2 worm cellular contexts compared by ENCODE assay signal in the genomic region with DNA sequence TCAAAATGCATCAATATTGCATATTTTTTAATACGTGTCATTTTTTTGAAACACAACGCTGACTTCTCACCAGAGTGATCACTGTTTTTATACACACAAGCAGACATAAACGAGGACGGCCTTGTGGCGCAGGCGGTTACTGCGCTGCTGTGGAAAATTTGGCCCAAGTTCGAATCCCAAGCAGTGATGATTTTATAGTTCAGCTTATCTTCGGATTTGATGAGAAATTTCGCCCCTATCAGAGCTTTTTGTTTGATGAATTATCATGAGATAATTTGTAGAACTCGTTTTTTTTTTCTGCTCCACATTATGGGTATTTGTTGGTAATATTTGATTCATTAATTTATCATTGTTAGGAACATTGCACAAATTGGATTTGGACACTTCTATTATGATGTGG.
A peak's percentile ranks its signal among the peaks of the same experiment; 100 is the strongest.
TF ChIP-seq lines count a peak whose summit lies in the region.

No protein-coding gene starts in this region.

TF ChIP-seq in whole organism, L4 larva, 104 proteins besides CTCF, POLR2A, EP300 and RAD21 (continued from another document):
- TF ChIP-seq tra-1 (GFP tag; IDR thresholded peaks at IDR 0.05; lab: Robert Waterston, UW) = peak; percentile 90
- TF ChIP-seq zip-11 (GFP tag; IDR thresholded peaks at IDR 0.05; lab: Robert Waterston, UW) = peak; percentile 68; the same call in 1 of the 2 replicates
- peak; percentile 34 for TF ChIP-seq R02D3.7 (tag; optimal IDR thresholded peaks at IDR 0.05; lab: Kevin White, UChicago)
- peak; percentile 82 for TF ChIP-seq mxl-3 (GFP tag; optimal IDR thresholded peaks at IDR 0.05; lab: Kevin White, UChicago)
- peak; percentile 68 for TF ChIP-seq attf-4 (tag; optimal IDR thresholded peaks at IDR 0.05; lab: Kevin White, UChicago)
- TF ChIP-seq nhr-6 (tag; optimal IDR thresholded peaks at IDR 0.05; lab: Kevin White, UChicago) = peak; percentile 50
- 0 out of 2 replicates have a peak, but pooled peaks have one; percentile 21 for TF ChIP-seq set-16 (GFP tag; IDR thresholded peaks at IDR 0.05; lab: Robert Waterston, UW)
- peak; percentile 83 for TF ChIP-seq lin-13 (GFP tag; optimal IDR thresholded peaks at IDR 0.05; lab: Kevin White, UChicago)
- peak in 1 of 2 experiments; percentile 75 for TF ChIP-seq lsy-2 (tag; optimal IDR thresholded peaks at IDR 0.05; lab: Kevin White, UChicago)
- peak; percentile 73 for TF ChIP-seq zfp-2 (tag; optimal IDR thresholded peaks at IDR 0.05; lab: Kevin White, UChicago)
- peak; percentile 93 for TF ChIP-seq ceh-44 (GFP tag; IDR thresholded peaks at IDR 0.05; lab: Robert Waterston, UW)
- TF ChIP-seq aha-1 (tag; lab: Kevin White, UChicago) = peak; percentile 98
- no peak for TF ChIP-seq nhr-11 (tag; optimal IDR thresholded peaks at IDR 0.05; lab: Kevin White, UChicago)
- peak; percentile 68 for TF ChIP-seq ama-1 (optimal IDR thresholded peaks at IDR 0.05; lab: Kevin White, UChicago)
- peak; percentile 89 for TF ChIP-seq php-3 (GFP tag; IDR thresholded peaks at IDR 0.05; lab: Robert Waterston, UW)
- TF ChIP-seq ceh-82 (tag; optimal IDR thresholded peaks at IDR 0.05; lab: Kevin White, UChicago) = no peak
- TF ChIP-seq saeg-2 (GFP tag; IDR thresholded peaks at IDR 0.05; lab: Robert Waterston, UW) = peak; percentile 79
- TF ChIP-seq F37D6.2 (tag; optimal IDR thresholded peaks at IDR 0.05; lab: Kevin White, UChicago) = peak; percentile 70
- peak; percentile 59 for TF ChIP-seq hlh-11 (tag; optimal IDR thresholded peaks at IDR 0.05; lab: Kevin White, UChicago)
- TF ChIP-seq ceh-62 (tag; optimal IDR thresholded peaks at IDR 0.05; lab: Kevin White, UChicago) = no peak
- TF ChIP-seq ceh-20 (GFP tag; IDR thresholded peaks at IDR 0.05; lab: Robert Waterston, UW) = no peak; the same call in none of the 2 replicates
- TF ChIP-seq snpc-1.2 (GFP tag; IDR thresholded peaks at IDR 0.05; lab: Robert Waterston, UW) = peak; percentile 95
- TF ChIP-seq egl-43 (GFP tag; IDR thresholded peaks at IDR 0.05; lab: Robert Waterston, UW) = peak; percentile 98
- peak; percentile 90 for TF ChIP-seq lin-38 (GFP tag; IDR thresholded peaks at IDR 0.05; lab: Robert Waterston, UW)
- 0 out of 2 replicates have a peak, but pooled peaks have one; percentile 33 for TF ChIP-seq Y75B8A.6 (GFP tag; IDR thresholded peaks at IDR 0.05; lab: Robert Waterston, UW)
- TF ChIP-seq daf-16 (GFP tag; optimal IDR thresholded peaks at IDR 0.05; lab: Kevin White, UChicago) = peak; percentile 73 to 97
- peak; percentile 82 for TF ChIP-seq daf-16 (tag; optimal IDR thresholded peaks at IDR 0.05; lab: Kevin White, UChicago)
- peak; percentile 93 for TF ChIP-seq Y5F2A.4 (GFP tag; optimal IDR thresholded peaks at IDR 0.05; lab: Kevin White, UChicago)
- TF ChIP-seq fkh-10 (GFP tag; optimal IDR thresholded peaks at IDR 0.05; lab: Kevin White, UChicago) = no peak
- peak; percentile 96 for TF ChIP-seq nhr-111 (GFP tag; optimal IDR thresholded peaks at IDR 0.05; lab: Kevin White, UChicago)
- TF ChIP-seq D1046.2 (GFP tag; IDR thresholded peaks at IDR 0.05; lab: Robert Waterston, UW) = peak; percentile 84; the same call in 1 of the 2 replicates
- TF ChIP-seq snpc-4 (tag; optimal IDR thresholded peaks at IDR 0.05; lab: Kevin White, UChicago) = no peak
- peak; percentile 97 for TF ChIP-seq F44E2.7 (GFP tag; IDR thresholded peaks at IDR 0.05; lab: Robert Waterston, UW)
- no peak for TF ChIP-seq zag-1 (tag; optimal IDR thresholded peaks at IDR 0.05; lab: Kevin White, UChicago)
- TF ChIP-seq madf-5 (GFP tag; IDR thresholded peaks at IDR 0.05; lab: Robert Waterston, UW) = peak; percentile 90 to 95
- TF ChIP-seq nhr-28 (tag; optimal IDR thresholded peaks at IDR 0.05; lab: Kevin White, UChicago) = peak; percentile 25
- peak; percentile 95 for TF ChIP-seq pha-4 (GFP tag; IDR thresholded peaks at IDR 0.05; lab: Robert Waterston, UW)
- TF ChIP-seq pha-4 (tag; optimal IDR thresholded peaks at IDR 0.05; lab: Kevin White, UChicago) = no peak
- peak; percentile 87 for TF ChIP-seq rbr-2 (tag; optimal IDR thresholded peaks at IDR 0.05; lab: Kevin White, UChicago)
- TF ChIP-seq duxl-1 (tag; optimal IDR thresholded peaks at IDR 0.05; lab: Kevin White, UChicago; ENCODE audit: poor library complexity) = peak; percentile 94
- peak; percentile 97 for TF ChIP-seq F26F4.8 (GFP tag; conservative IDR thresholded peaks at IDR 0.05; lab: Robert Waterston, UW)
- no peak; the same call in 1 of the 2 replicates for TF ChIP-seq arid-1 (GFP tag; conservative IDR thresholded peaks at IDR 0.05; lab: Robert Waterston, UW)
- peak in 1 of 2 experiments; percentile 79 for TF ChIP-seq unc-62 (GFP tag; optimal IDR thresholded peaks at IDR 0.05 in 1 of 2; lab: Kevin White, UChicago)
- TF ChIP-seq unc-62 (tag; optimal IDR thresholded peaks at IDR 0.05; lab: Kevin White, UChicago) = no peak
- peak; percentile 93 for TF ChIP-seq mes-2 (tag; optimal IDR thresholded peaks at IDR 0.05; lab: Kevin White, UChicago; ENCODE audit: poor library complexity, severe bottlenecking)
- TF ChIP-seq ces-1 (GFP tag; optimal IDR thresholded peaks at IDR 0.05; lab: Kevin White, UChicago) = peak; percentile 66
- peak; percentile 85 for TF ChIP-seq aly-2 (tag; optimal IDR thresholded peaks at IDR 0.05; lab: Kevin White, UChicago)
- peak; percentile 7 for TF ChIP-seq pqm-1 (tag; optimal IDR thresholded peaks at IDR 0.05; lab: Kevin White, UChicago)
- TF ChIP-seq ZK337.2 (GFP tag; IDR thresholded peaks at IDR 0.05; lab: Robert Waterston, UW) = peak; percentile 74; the same call in 1 of the 2 replicates
- TF ChIP-seq vab-7 (GFP tag; IDR thresholded peaks at IDR 0.05; lab: Robert Waterston, UW) = peak; percentile 95
- no peak for TF ChIP-seq fos-1 (tag; optimal IDR thresholded peaks at IDR 0.05; lab: Kevin White, UChicago)
- peak; percentile 80 for TF ChIP-seq mxl-2 (GFP tag; conservative IDR thresholded peaks at IDR 0.05; lab: Robert Waterston, UW)

TF ChIP-seq in whole organism, late embryonic, 69 proteins besides CTCF, POLR2A, EP300 and RAD21 (continued from another document):
- TF ChIP-seq lim-6 (tag; optimal IDR thresholded peaks at IDR 0.05; lab: Kevin White, UChicago) = peak; percentile 90
- peak; percentile 97 for TF ChIP-seq pat-9 (tag; optimal IDR thresholded peaks at IDR 0.05; lab: Kevin White, UChicago)
- peak; percentile 95 for TF ChIP-seq C38D4.7 (GFP tag; optimal IDR thresholded peaks at IDR 0.05; lab: Kevin White, UChicago)
- TF ChIP-seq lin-11 (tag; optimal IDR thresholded peaks at IDR 0.05; lab: Kevin White, UChicago) = peak; percentile 89
- TF ChIP-seq npax-4 (tag; optimal IDR thresholded peaks at IDR 0.05; lab: Kevin White, UChicago) = peak; percentile 94
- TF ChIP-seq ceh-48 (tag; optimal IDR thresholded peaks at IDR 0.05; lab: Kevin White, UChicago) = peak; percentile 91
- peak; percentile 84 for TF ChIP-seq pag-3 (tag; optimal IDR thresholded peaks at IDR 0.05; lab: Kevin White, UChicago; ENCODE audit: borderline replicate concordance)
- peak; percentile 77 for TF ChIP-seq mec-3 (tag; optimal IDR thresholded peaks at IDR 0.05; lab: Kevin White, UChicago; ENCODE audit: borderline replicate concordance)
- TF ChIP-seq gmeb-2 (tag; optimal IDR thresholded peaks at IDR 0.05; lab: Kevin White, UChicago) = peak; percentile 96
